Worm (Caenorhabditis elegans): ENCODE results near the gene lgc-57.
A peak's percentile ranks its signal among the peaks of the same experiment; 100 is the strongest.

Gene lgc-57

DNA sequence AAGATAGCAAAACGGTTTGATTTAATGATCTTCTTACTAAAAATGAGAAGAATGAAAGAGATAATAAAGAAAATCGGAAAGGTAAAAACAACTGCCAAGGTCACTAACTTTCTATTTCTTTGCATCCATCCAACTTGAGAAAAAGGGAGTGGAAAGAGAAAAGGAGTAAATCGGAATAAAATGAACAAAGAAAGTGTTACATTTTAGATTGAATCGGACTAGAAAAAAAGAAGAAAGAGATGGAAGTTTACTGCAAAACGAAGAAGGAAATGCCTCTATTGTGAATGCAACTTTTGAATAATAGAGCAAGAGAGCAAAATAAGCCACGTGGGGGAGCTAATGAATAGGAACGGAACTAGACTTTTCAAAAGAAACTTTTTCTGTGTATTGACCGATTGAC lies 11.2 kb downstream of the lgc-57 start:
- TF ChIP-seq nhr-67 (tag; optimal IDR thresholded peaks at IDR 0.05) (no peak), elt-3 (tag; optimal IDR thresholded peaks at IDR 0.05) (no peak), fkh-10 (GFP tag; optimal IDR thresholded peaks at IDR 0.05) (peak; percentile 71), eor-1 (tag; optimal IDR thresholded peaks at IDR 0.05) (no peak), nhr-25 (tag; optimal IDR thresholded peaks at IDR 0.05) (peak; percentile 18), zag-1 (tag; optimal IDR thresholded peaks at IDR 0.05) (no peak)

- TF ChIP-seq tbx-2 (tag; optimal IDR thresholded peaks at IDR 0.05): no peak
- TF ChIP-seq egl-27 (tag; optimal IDR thresholded peaks at IDR 0.05): no peak
- TF ChIP-seq skn-1 (tag; optimal IDR thresholded peaks at IDR 0.05): no peak
- TF ChIP-seq lin-39 (tag; optimal IDR thresholded peaks at IDR 0.05): no peak
- no peak for TF ChIP-seq zag-1 (tag; optimal IDR thresholded peaks at IDR 0.05)
- TF ChIP-seq daf-12 (tag; optimal IDR thresholded peaks at IDR 0.05): no peak
- no peak for TF ChIP-seq elt-3 (tag; optimal IDR thresholded peaks at IDR 0.05)
Observed at ce11 chrII:10706901-10707300, 12.1 kb downstream of the lgc-57 start, which contains the start of gene col-80. TSS of gene col-80 (plus strand) at chrII:10707201.

DNA sequence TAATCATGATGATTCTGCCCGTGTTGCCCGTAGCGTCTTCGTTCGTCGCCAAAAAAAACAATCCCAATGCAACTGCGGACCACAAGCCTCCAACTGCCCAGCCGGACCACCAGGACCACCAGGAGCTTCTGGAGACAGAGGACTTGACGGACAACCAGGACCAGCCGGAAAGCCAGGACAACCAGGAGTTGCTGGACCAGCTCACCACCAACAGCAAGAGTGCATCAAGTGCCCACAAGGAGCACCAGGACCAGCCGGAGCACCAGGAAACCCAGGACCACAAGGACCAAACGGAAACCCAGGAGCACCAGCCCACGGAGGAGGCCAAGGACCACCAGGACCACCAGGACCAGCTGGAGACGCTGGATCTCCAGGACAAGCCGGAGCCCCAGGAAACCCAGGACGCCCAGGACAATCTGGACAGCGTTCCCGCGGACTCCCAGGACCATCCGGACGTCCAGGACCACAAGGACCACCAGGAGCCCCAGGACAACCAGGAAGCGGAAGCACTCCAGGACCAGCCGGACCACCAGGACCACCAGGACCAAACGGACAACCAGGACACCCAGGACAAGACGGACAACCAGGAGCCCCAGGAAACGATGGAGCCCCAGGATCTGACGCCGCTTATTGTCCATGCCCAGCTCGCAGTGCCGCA lies 12.8 kb downstream of the lgc-57 start:
- TF ChIP-seq fkh-2 (tag; optimal IDR thresholded peaks at IDR 0.05) (no peak), elt-2 (tag; optimal IDR thresholded peaks at IDR 0.05) (no peak), skn-1 (tag; optimal IDR thresholded peaks at IDR 0.05) (no peak), ztf-11 (tag; optimal IDR thresholded peaks at IDR 0.05) (no peak), nhr-43 (tag; optimal IDR thresholded peaks at IDR 0.05; ENCODE audit: poor library complexity, severe bottlenecking) (no peak), lin-39 (tag; optimal IDR thresholded peaks at IDR 0.05) (no peak), ZK546.5 (tag; optimal IDR thresholded peaks at IDR 0.05) (no peak), fkh-10 (GFP tag; optimal IDR thresholded peaks at IDR 0.05) (no peak), aly-2 (tag; optimal IDR thresholded peaks at IDR 0.05) (no peak), nhr-77 (tag; optimal IDR thresholded peaks at IDR 0.05) (no peak)

ce11 chrII:10708660-10709059 lies 13.8 kb downstream of the lgc-57 start, which contains the start of gene bli-1:
TSS of gene bli-1 (plus strand) at chrII:10708960.
- TF ChIP-seq aly-2 (tag; optimal IDR thresholded peaks at IDR 0.05) (no peak), eor-1 (tag; optimal IDR thresholded peaks at IDR 0.05) (no peak), elt-3 (tag; optimal IDR thresholded peaks at IDR 0.05) (no peak), nhr-77 (tag; optimal IDR thresholded peaks at IDR 0.05) (no peak)

DNA sequence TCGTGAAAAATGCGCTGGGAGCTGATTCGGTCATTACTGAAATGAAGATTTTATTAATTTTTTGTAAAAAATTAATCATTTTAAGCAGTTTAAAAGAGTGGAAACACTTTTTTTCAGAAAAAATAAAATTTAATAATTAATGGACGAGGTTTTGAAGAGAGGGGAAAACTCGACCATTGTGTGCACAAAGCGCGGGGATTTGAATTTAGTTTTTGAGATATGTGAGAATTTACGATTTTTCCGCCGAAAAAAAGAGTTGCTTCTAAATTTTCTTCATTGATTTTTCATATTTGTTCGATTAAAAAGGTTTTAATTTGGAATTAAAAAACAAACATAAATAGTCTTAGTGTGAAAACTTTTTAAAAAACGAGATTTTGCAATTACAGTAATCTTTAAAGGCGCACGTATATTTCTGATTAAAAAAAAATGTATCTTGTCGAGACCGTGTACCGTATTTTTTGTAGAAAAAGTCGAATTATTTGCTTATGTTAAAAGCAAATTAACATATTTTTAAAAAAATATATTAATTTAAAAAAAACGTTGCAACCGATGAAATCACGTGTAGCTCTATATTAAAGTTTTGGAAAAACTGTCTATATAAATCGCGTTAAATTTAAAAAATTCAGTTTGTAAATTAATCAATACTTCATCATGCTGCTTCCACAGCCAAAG lies 19.6 kb downstream of the lgc-57 start, which contains the start of the genes dph-2 and C09G5.7:
dph-2 (minus strand) TSS at position 36 of the 672 bp plus-strand sequence.
C09G5.7 (plus strand) TSS at position 622 of the 672 bp plus-strand sequence.
- TF ChIP-seq nhr-76 (tag; optimal IDR thresholded peaks at IDR 0.05) (no peak), lsy-12 (tag; optimal IDR thresholded peaks at IDR 0.05) (no peak), lin-15B (tag; optimal IDR thresholded peaks at IDR 0.05) (peak; percentile 47)

DNA sequence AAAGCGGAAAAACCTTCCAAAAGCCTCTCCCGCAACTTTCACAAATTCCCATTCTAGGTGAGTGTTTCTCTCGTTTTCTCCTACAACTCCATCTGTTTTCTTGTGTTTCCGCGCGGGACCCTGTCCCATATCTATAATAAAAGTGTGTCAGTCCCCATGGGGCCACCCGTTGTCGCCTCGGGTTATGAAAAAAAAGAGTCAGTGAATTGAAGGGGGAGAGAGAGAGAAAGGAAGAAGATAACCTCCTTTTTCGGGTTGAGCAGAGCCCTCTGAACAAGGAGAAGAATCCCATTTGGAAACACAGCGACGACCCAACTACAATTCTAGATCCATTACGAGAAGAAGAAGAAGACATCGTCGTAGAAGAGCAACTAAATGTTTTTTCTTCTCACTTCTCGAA lies 22.3 kb downstream of the lgc-57 start, which contains the start of gene C09G5.13:
C09G5.13 (plus strand) TSS at position 301 of the 400 bp plus-strand sequence.
- no peak for TF ChIP-seq nhr-76 (tag; optimal IDR thresholded peaks at IDR 0.05)
- no peak for TF ChIP-seq fos-1 (tag; optimal IDR thresholded peaks at IDR 0.05)
- no peak for TF ChIP-seq snpc-4 (tag; optimal IDR thresholded peaks at IDR 0.05)
- no peak for TF ChIP-seq aly-2 (tag; optimal IDR thresholded peaks at IDR 0.05)
- TF ChIP-seq ceh-82 (tag; optimal IDR thresholded peaks at IDR 0.05): no peak
- TF ChIP-seq nhr-237 (tag; optimal IDR thresholded peaks at IDR 0.05): no peak
- no peak for TF ChIP-seq ama-1 (optimal IDR thresholded peaks at IDR 0.05)
- TF ChIP-seq sea-2 (GFP tag; optimal IDR thresholded peaks at IDR 0.05): no peak
- TF ChIP-seq R02D3.7 (tag; optimal IDR thresholded peaks at IDR 0.05): no peak
- TF ChIP-seq jun-1 (tag; optimal IDR thresholded peaks at IDR 0.05): no peak
- no peak for TF ChIP-seq nhr-67 (tag; optimal IDR thresholded peaks at IDR 0.05)
- no peak for TF ChIP-seq ZK546.5 (tag; optimal IDR thresholded peaks at IDR 0.05)
- no peak for TF ChIP-seq elt-1 (tag; optimal IDR thresholded peaks at IDR 0.05)
- TF ChIP-seq nhr-23 (tag; optimal IDR thresholded peaks at IDR 0.05): no peak

All from whole organism, L3 larva.